Worm (Caenorhabditis elegans): ENCODE data around the gene acr-3.

Gene acr-3

ce11 chrX:6668911-6669310 lies 40.4 kb upstream of the acr-3 start, which contains the start of gene nhr-137:
Gene nhr-137 (minus strand): TSS chrX:6669011.
- no peak for TF ChIP-seq bed-3 (GFP tag; optimal IDR thresholded peaks at IDR 0.05)
- TF ChIP-seq unc-120 (tag; optimal IDR thresholded peaks at IDR 0.05; ENCODE audit: poor library complexity, severe bottlenecking): no peak
- TF ChIP-seq elt-3 (tag; optimal IDR thresholded peaks at IDR 0.05): no peak

- no peak for TF ChIP-seq lsy-2 (tag; optimal IDR thresholded peaks at IDR 0.05)
- TF ChIP-seq ceh-43 (GFP tag; optimal IDR thresholded peaks at IDR 0.05): no peak
- TF ChIP-seq mls-2 (tag; optimal IDR thresholded peaks at IDR 0.05): no peak
- TF ChIP-seq snpc-4 (tag; optimal IDR thresholded peaks at IDR 0.05): no peak
- no peak for TF ChIP-seq ceh-39 (tag; optimal IDR thresholded peaks at IDR 0.05)
- no peak for TF ChIP-seq hlh-1 (tag; optimal IDR thresholded peaks at IDR 0.05)
- TF ChIP-seq zip-8 (tag; optimal IDR thresholded peaks at IDR 0.05): no peak
- TF ChIP-seq unc-62 (GFP tag; optimal IDR thresholded peaks at IDR 0.05): no peak
- no peak for TF ChIP-seq nhr-28 (tag; optimal IDR thresholded peaks at IDR 0.05)
- TF ChIP-seq pha-4 (tag; optimal IDR thresholded peaks at IDR 0.05): no peak
- TF ChIP-seq lin-32 (GFP tag; optimal IDR thresholded peaks at IDR 0.05): no peak
- no peak for TF ChIP-seq mab-5 (tag; optimal IDR thresholded peaks at IDR 0.05)
- TF ChIP-seq ztf-11 (tag; optimal IDR thresholded peaks at IDR 0.05): no peak
- TF ChIP-seq bed-3 (GFP tag; optimal IDR thresholded peaks at IDR 0.05): no peak
- TF ChIP-seq sptf-1 (tag; optimal IDR thresholded peaks at IDR 0.05): no peak
- TF ChIP-seq ham-2 (GFP tag; optimal IDR thresholded peaks at IDR 0.05): no peak
- no peak for TF ChIP-seq nhr-237 (tag; optimal IDR thresholded peaks at IDR 0.05)
- no peak for TF ChIP-seq cnd-1 (tag; optimal IDR thresholded peaks at IDR 0.05)
- TF ChIP-seq ces-1 (GFP tag; optimal IDR thresholded peaks at IDR 0.05): no peak
These were observed 40.0 kb upstream of the acr-3 start for ce11 chrX:6669366-6669765.

DNA sequence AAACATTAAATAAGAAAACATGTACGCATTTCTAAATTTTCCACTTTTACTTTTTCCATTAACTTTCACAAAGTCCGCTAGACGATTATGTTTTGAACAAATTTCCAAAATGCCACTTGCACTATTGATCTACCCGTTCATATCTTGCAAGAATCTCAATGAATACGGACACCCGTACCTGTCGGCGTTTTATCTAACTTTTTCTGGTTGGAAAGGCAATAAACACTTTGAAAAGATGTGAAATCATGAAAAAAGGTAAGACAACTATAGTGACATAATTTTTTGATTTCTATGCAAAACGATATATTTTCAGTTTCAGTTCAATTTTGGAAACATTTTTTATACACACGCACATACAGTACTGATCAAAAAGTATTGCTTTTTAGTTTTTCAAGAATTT lies 37.6 kb upstream of the acr-3 start:
- TF ChIP-seq unc-120 (tag; optimal IDR thresholded peaks at IDR 0.05; ENCODE audit: poor library complexity, severe bottlenecking) (no peak), ham-2 (GFP tag; optimal IDR thresholded peaks at IDR 0.05) (no peak), ceh-43 (GFP tag; optimal IDR thresholded peaks at IDR 0.05) (no peak), bed-3 (GFP tag; optimal IDR thresholded peaks at IDR 0.05) (no peak), cnd-1 (tag; optimal IDR thresholded peaks at IDR 0.05) (no peak), drap-1 (GFP tag; optimal IDR thresholded peaks at IDR 0.05) (no peak), mls-2 (tag; optimal IDR thresholded peaks at IDR 0.05) (no peak), mab-5 (tag; optimal IDR thresholded peaks at IDR 0.05) (no peak), mep-1 (tag; optimal IDR thresholded peaks at IDR 0.05) (no peak), snpc-4 (tag; optimal IDR thresholded peaks at IDR 0.05) (no peak), lsy-2 (tag; optimal IDR thresholded peaks at IDR 0.05) (no peak), lin-13 (tag; optimal IDR thresholded peaks at IDR 0.05) (no peak), hlh-1 (tag; optimal IDR thresholded peaks at IDR 0.05) (no peak), sem-2 (GFP tag; optimal IDR thresholded peaks at IDR 0.05) (no peak), nhr-2 (tag; optimal IDR thresholded peaks at IDR 0.05) (no peak), unc-39 (tag; optimal IDR thresholded peaks at IDR 0.05) (no peak), M03D4.4 (tag; optimal IDR thresholded peaks at IDR 0.05) (no peak)

- TF ChIP-seq unc-39 (tag; optimal IDR thresholded peaks at IDR 0.05) (no peak), pha-4 (tag; optimal IDR thresholded peaks at IDR 0.05) (no peak), blmp-1 (tag; optimal IDR thresholded peaks at IDR 0.05) (no peak), mep-1 (tag; optimal IDR thresholded peaks at IDR 0.05) (no peak), nhr-12 (tag; optimal IDR thresholded peaks at IDR 0.05) (no peak), ham-2 (GFP tag; optimal IDR thresholded peaks at IDR 0.05) (no peak), elt-3 (tag; optimal IDR thresholded peaks at IDR 0.05) (no peak), mab-5 (tag; optimal IDR thresholded peaks at IDR 0.05) (no peak), lsy-2 (tag; optimal IDR thresholded peaks at IDR 0.05) (no peak), lin-32 (GFP tag; optimal IDR thresholded peaks at IDR 0.05) (no peak), snpc-4 (tag; optimal IDR thresholded peaks at IDR 0.05) (no peak)
These were observed 36.8 kb upstream of the acr-3 start, which contains the start of gene col-172 for ce11 chrX:6672519-6672918. Gene col-172 (plus strand): TSS chrX:6672819.

ce11 chrX:6674333-6674919 lies 34.9 kb upstream of the acr-3 start, which contains the start of gene F38B6.4:
Gene F38B6.4 (plus strand): TSS chrX:6674869.
- TF ChIP-seq lsy-2 (tag; optimal IDR thresholded peaks at IDR 0.05) (no peak), mls-2 (tag; optimal IDR thresholded peaks at IDR 0.05) (no peak), cnd-1 (tag; optimal IDR thresholded peaks at IDR 0.05) (no peak), nhr-2 (tag; optimal IDR thresholded peaks at IDR 0.05) (no peak), pha-4 (tag; optimal IDR thresholded peaks at IDR 0.05) (no peak), ces-1 (GFP tag; optimal IDR thresholded peaks at IDR 0.05) (no peak), unc-62 (GFP tag; optimal IDR thresholded peaks at IDR 0.05) (no peak), elt-3 (tag; optimal IDR thresholded peaks at IDR 0.05) (no peak), nhr-237 (tag; optimal IDR thresholded peaks at IDR 0.05) (no peak), ztf-11 (tag; optimal IDR thresholded peaks at IDR 0.05) (no peak), lin-32 (GFP tag; optimal IDR thresholded peaks at IDR 0.05) (no peak), nhr-76 (tag; optimal IDR thresholded peaks at IDR 0.05) (no peak), unc-120 (tag; optimal IDR thresholded peaks at IDR 0.05; ENCODE audit: poor library complexity, severe bottlenecking) (no peak), ceh-39 (tag; optimal IDR thresholded peaks at IDR 0.05) (no peak), zip-8 (tag; optimal IDR thresholded peaks at IDR 0.05) (no peak), ceh-83 (GFP tag; optimal IDR thresholded peaks at IDR 0.05) (no peak), drap-1 (GFP tag; optimal IDR thresholded peaks at IDR 0.05) (no peak), M03D4.4 (tag; optimal IDR thresholded peaks at IDR 0.05) (no peak), nhr-12 (tag; optimal IDR thresholded peaks at IDR 0.05) (no peak), nhr-28 (tag; optimal IDR thresholded peaks at IDR 0.05) (no peak)
